Worm (Caenorhabditis elegans) whole organism, L1 larva: ENCODE results near the gene mrpl-53.

Source experiments
- alr-1 ChIP-seq: fragments of 200-800 bp; sonication (Bioruptor generic); optimal IDR thresholded peaks from 2 replicates; lab custom pipeline; 2018; ENCODE audit warnings: borderline replicate concordance, mild to moderate bottlenecking, missing genetic modification characterization, missing compliant biosample characterization
- ama-1 ChIP-seq: fragments of 150-350 bp; optimal IDR thresholded peaks from 2 replicates; lab custom pipeline; 2014
- elt-3 ChIP-seq, 6 experiments: fragments of 150-350 bp in 1 of 6; sonication (generic microtip); optimal IDR thresholded peaks; 2 replicates each; lab custom pipeline; 2017 to 2018; ENCODE audit warnings: missing biosample characterization in 6 of 6, missing genetic modification characterization in 6 of 6, inconsistent platforms in 1 of 6
- lir-3 ChIP-seq: sonication (generic microtip); optimal IDR thresholded peaks from 2 replicates; lab custom pipeline; 2016; ENCODE audit warnings: mild to moderate bottlenecking, missing genetic modification characterization, moderate library complexity, missing compliant biosample characterization; ENCODE audit not compliant: poor library complexity
- lsy-2 ChIP-seq, 2 experiments: fragments of 150-350 bp; optimal IDR thresholded peaks; 2 replicates each; lab custom pipeline; 2014; ENCODE audit warnings: missing biosample characterization in 2 of 2, missing genetic modification characterization in 2 of 2
- nhr-76 ChIP-seq: sonication (generic microtip); optimal IDR thresholded peaks from 2 replicates; lab custom pipeline; 2017; ENCODE audit warnings: missing biosample characterization, missing genetic modification characterization
- rnt-1 ChIP-seq: sonication (generic microtip); optimal IDR thresholded peaks from 2 replicates; lab custom pipeline; 2016; ENCODE audit warnings: mild to moderate bottlenecking, missing genetic modification characterization, moderate library complexity, missing compliant biosample characterization
- tbx-2 ChIP-seq: sonication (generic microtip); optimal IDR thresholded peaks from 2 replicates; lab custom pipeline; 2016; ENCODE audit warnings: missing genetic modification characterization, missing compliant biosample characterization
- unc-86 ChIP-seq: sonication (generic microtip); optimal IDR thresholded peaks from 2 replicates; lab custom pipeline; 2016; ENCODE audit warnings: missing genetic modification characterization, missing compliant biosample characterization
- ztf-4 ChIP-seq: fragments of 150-350 bp; optimal IDR thresholded peaks from 2 replicates; lab custom pipeline; 2014; ENCODE audit warnings: missing biosample characterization, missing genetic modification characterization

ce11 chrII:9624110-9624695 is 26.8 kb downstream of the mrpl-53 start, which contains the start of the genes dnj-20 and ZK1307.8:
- peak in 1 of 6 experiments; percentile 33 for TF ChIP-seq elt-3 (tag; optimal IDR thresholded peaks at IDR 0.05; lab: Kevin White, UChicago)
- TF ChIP-seq nhr-76 (tag; lab: Kevin White, UChicago): no peak
- TF ChIP-seq lir-3: no peak
- TF ChIP-seq ama-1 (lab: Kevin White, UChicago): no peak
- no peak for TF ChIP-seq alr-1
- no peak for TF ChIP-seq ztf-4 (tag; lab: Kevin White, UChicago)
- TF ChIP-seq unc-86 (tag; lab: Kevin White, UChicago): no peak
- no peak for TF ChIP-seq rnt-1
- peak; percentile 14 to 46 for TF ChIP-seq lsy-2 (tag; optimal IDR thresholded peaks at IDR 0.05; lab: Kevin White, UChicago)
- TF ChIP-seq tbx-2: no peak
